Fruit fly (Drosophila melanogaster) S2 (cell line): ENCODE data around the gene Vsx2.

Source experiments
- CG8478 ChIP-seq: fragments of >200 bp; optimal IDR thresholded peaks from 2 replicates; lab custom pipeline; 2018
- CTCF ChIP-seq, 2 experiments: fragments of >200 bp; optimal IDR thresholded peaks; 2 replicates each; lab custom pipeline; 2018

Vsx2 gene

DNA sequence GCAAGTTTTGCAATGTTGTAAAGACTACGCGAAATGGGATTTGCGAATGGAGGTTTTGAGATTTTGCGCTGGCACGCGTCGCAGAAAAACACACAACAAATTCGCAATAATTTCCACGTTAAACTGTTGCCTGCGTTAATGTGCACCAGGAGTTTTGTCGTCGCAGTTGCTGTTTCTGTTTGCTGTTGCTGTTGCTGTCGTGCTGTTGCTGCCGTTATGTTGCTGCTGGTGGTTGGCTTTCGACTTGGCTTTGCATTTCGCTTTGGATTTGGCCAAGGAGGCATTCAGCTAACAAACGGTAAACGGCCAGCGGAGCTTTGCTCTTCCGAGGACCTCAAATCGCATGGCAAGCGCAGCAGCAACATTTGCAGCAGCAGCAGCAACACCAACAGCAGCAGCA, at the start of gene Vsx2:
Vsx2 (minus strand) TSS at position 101 of the 400 bp plus-strand sequence.
- TF ChIP-seq CG8478 (lab: Kevin White, UChicago): no peak
- no peak for TF ChIP-seq CTCF (optimal IDR thresholded peaks at IDR 0.05; lab: Kevin White, UChicago)

DNA sequence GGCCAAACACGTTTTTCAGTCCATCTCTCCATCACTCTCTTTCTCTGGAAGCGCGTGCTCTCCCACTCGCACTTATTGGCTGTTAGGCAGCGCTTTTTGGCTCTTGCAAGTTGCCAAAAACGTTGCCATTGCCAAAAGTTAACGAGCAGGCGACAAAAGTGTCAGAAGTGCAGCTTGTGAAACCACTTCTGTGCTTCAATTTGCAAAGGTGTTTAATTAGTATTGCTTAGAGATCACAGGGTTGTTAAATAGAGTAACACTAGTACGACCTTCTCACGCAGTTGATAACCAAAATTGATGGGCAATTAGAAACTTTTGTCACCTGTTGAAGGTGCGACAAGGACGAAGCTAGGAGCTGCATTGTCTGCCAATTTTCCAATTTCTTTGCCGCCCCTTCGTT, 48.5 kb upstream of the Vsx2 start:
- TF ChIP-seq CG8478 (lab: Kevin White, UChicago) (no peak), CTCF (optimal IDR thresholded peaks at IDR 0.05; lab: Kevin White, UChicago) (no peak)

DNA sequence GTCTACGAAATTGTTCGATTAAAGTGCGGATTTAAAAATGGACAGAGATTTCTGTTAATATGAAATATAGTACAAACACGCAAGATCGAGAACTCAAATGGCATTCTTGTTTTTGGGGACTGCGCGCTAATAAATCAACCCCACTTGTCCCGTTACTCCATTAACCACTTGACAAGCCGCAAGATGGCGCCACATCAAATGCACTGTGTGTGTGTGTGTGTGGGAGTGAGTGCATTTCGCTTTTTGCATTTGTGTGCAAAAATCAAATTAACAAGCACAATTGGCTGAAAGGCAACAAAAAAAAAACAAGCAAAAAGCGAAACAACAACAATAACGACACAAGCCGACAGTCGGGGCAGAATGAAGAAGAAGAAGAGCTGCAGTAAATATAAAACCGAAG, 47.7 kb upstream of the Vsx2 start:
- TF ChIP-seq CTCF (optimal IDR thresholded peaks at IDR 0.05; lab: Kevin White, UChicago) (peak; percentile 71 to 77), CG8478 (lab: Kevin White, UChicago) (no peak)

DNA sequence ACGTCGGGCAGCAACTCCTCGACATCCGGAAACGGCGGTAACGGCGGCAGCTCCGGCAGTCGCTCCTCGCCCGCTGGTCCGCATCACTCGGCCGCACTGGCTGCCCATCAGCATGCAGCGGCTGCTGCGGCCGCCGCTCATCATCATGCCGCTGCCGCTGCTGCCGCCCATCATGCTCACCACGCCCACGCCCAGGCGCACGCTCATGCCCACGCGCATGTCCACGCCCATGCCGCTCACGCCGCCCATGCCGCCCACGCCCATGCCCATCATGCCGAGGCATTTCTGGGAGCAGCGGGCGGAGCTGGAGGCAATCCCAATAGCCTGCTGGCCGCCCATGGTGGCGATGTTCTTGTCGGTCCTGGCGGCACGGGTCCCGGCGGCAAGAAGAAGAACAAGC, 46.3 kb upstream of the Vsx2 start:
- TF ChIP-seq CG8478 (lab: Kevin White, UChicago) (no peak), CTCF (optimal IDR thresholded peaks at IDR 0.05; lab: Kevin White, UChicago) (no peak)

DNA sequence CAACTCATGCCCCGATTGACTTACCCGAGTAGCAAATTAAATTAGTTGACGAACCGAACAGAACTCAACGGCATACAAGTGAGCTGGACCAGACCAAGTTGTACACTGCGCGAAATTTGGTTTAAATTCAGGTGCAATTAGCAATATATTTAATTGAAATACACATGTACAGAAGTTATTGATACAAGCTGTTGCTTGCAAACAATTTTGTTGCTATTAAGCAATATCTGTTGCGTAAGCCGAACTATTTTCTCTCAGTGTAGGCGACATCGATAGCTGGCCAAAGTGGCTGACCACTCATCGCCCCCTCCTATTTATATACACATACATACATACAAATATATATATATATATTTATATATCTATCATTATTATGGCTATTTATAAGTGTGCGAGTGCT, 44.2 kb upstream of the Vsx2 start:
- TF ChIP-seq CTCF (optimal IDR thresholded peaks at IDR 0.05; lab: Kevin White, UChicago) (no peak), CG8478 (lab: Kevin White, UChicago) (no peak)

DNA sequence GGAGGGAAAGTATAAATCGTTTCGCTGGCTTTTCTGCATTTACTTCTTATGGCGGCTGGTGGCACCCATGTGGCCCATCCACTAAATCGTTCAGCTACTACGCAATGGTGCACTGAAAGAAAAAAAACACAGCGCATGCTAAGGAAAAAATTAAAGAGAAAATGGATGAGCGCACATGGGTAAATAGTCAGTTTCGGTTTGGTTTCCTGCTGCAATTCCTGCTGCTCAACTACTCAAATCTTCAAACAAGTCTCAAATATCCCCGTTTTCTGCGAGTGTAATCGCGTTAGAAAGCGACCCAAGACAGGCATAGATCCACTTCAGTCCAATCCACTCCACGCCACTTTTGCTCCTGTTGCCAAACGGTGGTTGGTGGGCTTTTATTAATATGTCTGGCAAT, 43.0 kb upstream of the Vsx2 start:
- TF ChIP-seq CG8478 (lab: Kevin White, UChicago) (no peak), CTCF (optimal IDR thresholded peaks at IDR 0.05; lab: Kevin White, UChicago) (no peak)

DNA sequence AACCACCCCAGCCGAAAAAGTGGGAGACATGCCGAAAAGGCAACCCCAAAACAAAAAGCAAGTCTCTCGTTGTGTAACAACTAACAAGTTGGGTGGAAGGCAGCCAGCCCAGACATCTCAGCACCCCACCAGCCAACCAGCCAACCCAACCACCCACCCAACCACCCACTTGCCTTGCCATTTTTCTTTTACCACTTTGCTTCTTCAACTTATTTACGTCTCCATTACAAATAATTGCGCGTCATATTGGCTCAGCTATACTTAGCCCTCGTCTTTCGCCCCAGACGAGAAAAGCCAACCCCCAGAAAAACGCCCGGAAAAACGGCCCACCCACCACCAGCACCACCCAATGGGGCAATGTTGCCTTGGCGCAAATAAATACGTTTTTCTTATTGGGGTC, 42.3 kb upstream of the Vsx2 start:
- TF ChIP-seq CG8478 (lab: Kevin White, UChicago): no peak
- no peak for TF ChIP-seq CTCF (optimal IDR thresholded peaks at IDR 0.05; lab: Kevin White, UChicago)

DNA sequence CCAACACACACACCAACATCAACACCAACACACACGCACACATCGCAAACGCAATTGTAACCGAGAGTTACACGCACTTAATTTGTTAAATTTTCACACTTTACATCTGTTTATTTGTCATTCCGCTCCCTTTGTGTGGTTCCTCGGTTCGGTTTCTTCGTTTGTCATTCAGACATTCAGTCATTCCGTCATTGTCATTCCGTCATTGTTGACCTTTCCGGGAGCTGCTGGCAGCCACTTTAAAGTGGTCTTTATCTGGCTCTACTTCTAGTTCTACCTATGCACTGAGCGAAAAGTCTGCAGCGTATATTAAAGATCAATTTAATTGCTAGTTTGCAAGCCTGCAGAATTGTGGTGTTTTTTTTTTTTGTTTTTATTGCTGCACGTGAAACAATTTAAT, 36.6 kb upstream of the Vsx2 start:
- TF ChIP-seq CG8478 (lab: Kevin White, UChicago): no peak

DNA sequence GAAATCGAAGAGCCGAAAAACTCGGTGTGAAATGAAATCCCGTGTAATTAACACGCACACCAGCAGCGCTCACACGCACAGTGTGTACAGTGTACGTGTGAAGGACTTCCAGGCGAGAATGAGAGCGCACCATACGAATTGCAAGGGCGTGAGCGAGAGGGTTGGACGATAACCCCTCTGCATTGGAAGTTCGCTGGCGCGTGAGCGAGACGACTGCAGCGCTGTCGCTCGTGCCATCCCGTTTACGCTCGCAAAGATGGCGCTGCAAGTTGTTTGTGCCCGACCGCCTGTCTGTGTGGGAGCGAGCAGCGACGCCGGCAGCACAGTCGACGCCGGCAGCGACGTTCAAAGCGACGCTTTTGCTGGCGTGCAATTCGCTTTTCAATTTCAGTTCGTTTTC, 33.9 kb upstream of the Vsx2 start, which contains the start of gene Vsx1:
Vsx1 (plus strand) TSS at position 388 of the 400 bp plus-strand sequence.
- peak; percentile 53 to 77 for TF ChIP-seq CTCF (optimal IDR thresholded peaks at IDR 0.05; lab: Kevin White, UChicago)
- no peak for TF ChIP-seq CG8478 (lab: Kevin White, UChicago)

DNA sequence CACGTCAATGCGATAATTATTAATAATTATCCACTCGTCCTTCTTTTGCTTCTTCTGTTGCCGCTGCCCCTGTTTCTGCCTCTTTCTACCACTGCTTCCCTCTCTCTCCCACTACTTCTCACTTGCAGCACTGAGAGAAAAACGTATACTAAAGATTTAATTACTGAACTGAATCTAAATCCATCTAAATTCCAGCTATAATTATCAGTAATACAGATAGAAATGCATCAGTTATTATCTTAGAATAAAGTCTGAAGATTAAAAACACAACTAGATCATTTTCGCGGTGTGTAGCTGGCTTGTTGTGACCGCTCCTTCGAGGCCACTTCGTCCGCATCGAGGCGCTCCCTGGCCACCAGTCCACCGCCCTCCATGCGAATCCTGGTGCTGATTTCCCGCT, 30.0 kb upstream of the Vsx2 start:
- TF ChIP-seq CTCF (optimal IDR thresholded peaks at IDR 0.05; lab: Kevin White, UChicago): no peak
- no peak for TF ChIP-seq CG8478 (lab: Kevin White, UChicago)

DNA sequence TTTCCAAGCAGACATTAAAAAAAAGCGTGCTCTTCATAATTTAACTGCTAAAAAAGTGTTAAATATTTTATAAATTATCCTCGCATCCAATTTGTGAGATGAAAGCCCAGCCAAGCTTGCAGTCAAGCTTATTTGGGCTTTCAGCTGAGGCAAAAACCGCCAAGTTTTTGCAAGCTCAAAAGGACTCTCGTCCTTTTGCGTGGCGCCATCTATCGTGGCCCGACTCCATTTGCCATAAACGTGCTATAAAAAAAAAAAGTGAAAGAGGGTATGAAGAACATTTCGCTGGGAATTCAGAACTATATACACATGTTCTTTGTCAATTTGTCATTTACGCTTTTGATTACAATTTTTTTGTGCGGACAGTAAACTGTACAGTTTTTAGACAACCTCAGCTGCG, 28.5 kb upstream of the Vsx2 start:
- TF ChIP-seq CTCF (optimal IDR thresholded peaks at IDR 0.05; lab: Kevin White, UChicago) (peak; percentile 54 to 74), CG8478 (lab: Kevin White, UChicago) (no peak)

DNA sequence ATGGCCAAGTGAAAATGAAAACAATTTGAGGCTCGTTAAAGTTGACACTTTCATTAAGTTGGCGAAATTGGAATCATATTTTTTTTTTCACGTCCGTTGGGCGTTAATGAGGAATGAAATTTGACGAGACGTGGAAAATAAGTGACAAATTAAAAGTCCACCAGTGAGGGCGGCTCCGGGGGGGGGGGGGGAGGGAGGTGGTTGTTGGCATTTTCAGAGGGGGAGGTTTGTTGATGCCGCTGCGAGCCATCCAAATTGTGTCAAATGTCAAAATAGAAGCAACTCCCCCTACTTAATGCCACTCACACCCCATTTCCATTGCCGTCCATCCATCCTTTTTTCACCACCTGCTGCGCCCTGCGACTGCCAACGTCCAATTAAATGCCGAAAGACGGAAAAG, 27.0 kb upstream of the Vsx2 start:
- TF ChIP-seq CTCF (optimal IDR thresholded peaks at IDR 0.05; lab: Kevin White, UChicago) (no peak), CG8478 (lab: Kevin White, UChicago) (no peak)

DNA sequence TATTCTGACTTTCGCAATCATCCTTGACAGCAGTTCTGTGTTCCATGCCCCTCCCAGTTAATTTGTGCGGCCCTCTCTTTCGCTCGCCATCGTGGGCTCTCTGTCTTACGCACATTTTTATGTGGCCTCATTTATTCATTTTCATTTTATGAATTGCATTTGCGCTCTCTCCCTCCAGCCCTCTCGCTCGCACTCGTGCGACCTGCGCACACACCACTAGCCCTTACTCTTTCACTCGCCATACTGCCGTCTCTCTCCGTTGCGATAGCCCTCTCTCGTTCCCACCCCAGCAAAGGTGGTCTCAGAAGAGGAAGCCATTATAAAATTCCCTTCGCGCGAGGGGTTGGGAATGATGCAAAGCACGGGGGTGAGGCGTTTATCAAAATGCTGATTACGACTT, 19.5 kb upstream of the Vsx2 start:
- TF ChIP-seq CG8478 (lab: Kevin White, UChicago) (no peak), CTCF (optimal IDR thresholded peaks at IDR 0.05; lab: Kevin White, UChicago) (peak; percentile 51 to 54)

DNA sequence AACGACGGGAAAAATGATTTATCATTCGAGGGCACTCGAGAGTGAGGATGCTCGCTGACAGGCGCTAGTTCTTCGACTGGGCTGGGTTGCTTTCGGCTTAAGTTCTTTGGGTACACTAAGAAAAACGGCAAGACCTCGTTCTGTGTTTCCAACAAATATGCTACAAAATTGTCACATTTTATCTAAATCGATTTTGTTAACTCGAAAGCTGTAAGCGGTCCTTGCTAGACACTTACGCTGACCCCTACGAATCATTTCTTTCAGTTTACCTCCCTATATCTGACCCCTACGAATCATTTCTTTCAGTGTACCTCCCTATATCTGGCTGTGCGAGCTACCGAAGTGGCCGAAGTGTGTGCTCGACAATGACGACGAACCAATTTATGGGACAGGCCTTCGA, 3.9 kb upstream of the Vsx2 start:
- TF ChIP-seq CG8478 (lab: Kevin White, UChicago): no peak

DNA sequence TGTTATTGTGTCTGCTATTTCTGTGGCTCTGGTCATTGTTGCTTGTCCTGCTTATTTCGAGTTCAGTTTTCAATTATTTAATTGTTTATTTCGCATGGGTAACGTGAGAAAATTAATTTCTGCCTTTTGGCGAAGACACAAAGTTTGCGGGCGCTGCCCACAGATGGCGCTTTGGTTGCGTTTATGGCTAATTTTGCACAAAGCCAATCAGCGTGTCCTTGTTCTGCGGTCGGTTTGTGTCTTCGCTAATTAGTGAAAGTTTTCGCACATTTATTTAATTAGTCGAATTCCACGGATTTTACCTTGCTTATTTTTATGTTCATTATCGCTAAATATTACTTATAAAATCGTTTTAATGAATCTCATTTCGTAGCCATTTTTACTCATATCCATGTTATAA, 3.4 kb upstream of the Vsx2 start:
- TF ChIP-seq CTCF (optimal IDR thresholded peaks at IDR 0.05; lab: Kevin White, UChicago): peak; percentile 81 to 87
- TF ChIP-seq CG8478 (lab: Kevin White, UChicago): no peak

DNA sequence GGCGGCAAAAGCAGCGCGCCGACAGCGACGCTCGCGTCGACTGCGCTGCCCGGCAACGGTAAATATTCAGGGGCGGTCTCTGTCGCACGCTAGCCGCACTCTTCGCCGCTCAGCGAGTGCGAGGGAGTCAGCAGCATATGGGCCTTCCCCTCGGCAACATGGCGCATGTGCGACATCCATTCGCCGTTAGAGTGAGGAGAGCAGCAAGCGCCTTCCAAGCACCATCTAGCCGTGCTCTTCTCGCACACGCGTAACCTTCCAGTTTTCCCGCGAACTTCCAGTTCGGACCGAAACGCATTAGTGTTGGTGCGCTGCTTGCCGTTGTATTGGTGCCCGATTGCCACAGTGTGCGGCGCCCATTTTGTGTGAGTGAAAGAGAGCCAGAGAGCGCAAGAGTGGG, 520 bp upstream of the Vsx2 start:
- TF ChIP-seq CTCF (optimal IDR thresholded peaks at IDR 0.05; lab: Kevin White, UChicago) (peak; percentile 52 to 80), CG8478 (lab: Kevin White, UChicago) (peak; percentile 38)

DNA sequence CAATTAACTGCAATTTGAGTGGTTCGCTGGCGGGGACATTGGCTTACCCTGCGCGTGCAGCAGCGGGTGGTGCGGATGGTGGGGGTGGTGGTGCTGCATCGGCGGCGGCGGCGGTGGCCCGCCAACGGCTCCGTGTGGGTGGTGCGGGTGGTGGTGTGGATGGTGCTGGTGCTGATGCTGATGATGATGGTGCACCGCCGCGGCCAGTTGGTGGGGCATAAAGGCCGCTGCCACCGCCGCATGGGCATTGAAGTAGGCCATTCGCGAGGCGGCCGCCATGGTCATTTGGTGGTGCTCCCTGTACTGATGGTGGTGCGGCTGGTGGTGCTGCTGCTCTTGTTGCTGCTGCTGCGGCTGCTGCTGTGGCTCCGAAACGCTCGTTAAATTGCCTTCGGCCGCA, 620 bp downstream of the Vsx2 start:
- TF ChIP-seq CG8478 (lab: Kevin White, UChicago): no peak
- no peak for TF ChIP-seq CTCF (optimal IDR thresholded peaks at IDR 0.05; lab: Kevin White, UChicago)
